Fruit fly (Drosophila melanogaster) whole organism, wandering third instar larva: ENCODE data around the gene CG2247.

Experiments used
- Abd-B ChIP-seq: fragments of >200 bp; optimal IDR thresholded peaks from 2 replicates; lab custom pipeline; 2017; ENCODE audit warnings: missing biosample characterization, missing genetic modification characterization
- CG9705 ChIP-seq: fragments of 200-800 bp; sonication (Bioruptor generic); optimal IDR thresholded peaks from 2 replicates; lab custom pipeline; 2018; ENCODE audit warnings: missing biosample characterization, mild to moderate bottlenecking, missing genetic modification characterization
- CrebA ChIP-seq: fragments of 200-800 bp; sonication (Bioruptor generic); optimal IDR thresholded peaks from 2 replicates; lab custom pipeline; 2016; ENCODE audit warnings: missing biosample characterization, mild to moderate bottlenecking, missing genetic modification characterization, borderline replicate concordance
- HLH106 ChIP-seq: fragments of 200-800 bp; optimal IDR thresholded peaks from 3 replicates; lab custom pipeline; 2019; ENCODE audit warnings: missing biosample characterization, mild to moderate bottlenecking, missing genetic modification characterization, moderate library complexity
- Hr78 ChIP-seq: fragments of >200 bp; optimal IDR thresholded peaks from 2 replicates; lab custom pipeline; 2017; ENCODE audit warnings: missing biosample characterization, missing genetic modification characterization
- Hr83 ChIP-seq: fragments of 200-300 bp; sonication (Bioruptor generic); optimal IDR thresholded peaks from 2 replicates; lab custom pipeline; 2016; ENCODE audit warnings: missing biosample characterization, mild to moderate bottlenecking, missing genetic modification characterization, moderate library complexity; ENCODE audit not compliant: poor library complexity, severe bottlenecking
- Mio ChIP-seq: sonication (Bioruptor generic); optimal IDR thresholded peaks from 2 replicates; lab custom pipeline; 2016; ENCODE audit warnings: missing biosample characterization, missing genetic modification characterization
- Myc ChIP-seq: fragments of >200 bp; optimal IDR thresholded peaks from 2 replicates; lab custom pipeline; 2017
- dsf ChIP-seq: sonication (Bioruptor generic); optimal IDR thresholded peaks from 2 replicates; lab custom pipeline; 2016; ENCODE audit warnings: missing biosample characterization, missing genetic modification characterization, borderline replicate concordance
- jim ChIP-seq: fragments of 175-275, 200-325 bp; sonication (Bioruptor generic); optimal IDR thresholded peaks from 2 replicates; lab custom pipeline; 2016; ENCODE audit warnings: missing biosample characterization, mild to moderate bottlenecking, missing genetic modification characterization
- pan ChIP-seq: fragments of >200 bp; optimal IDR thresholded peaks from 2 replicates; lab custom pipeline; 2017
- psq ChIP-seq: fragments of 200-800 bp; sonication (Bioruptor generic); optimal IDR thresholded peaks from 3 replicates; lab custom pipeline; 2017; ENCODE audit warnings: missing biosample characterization, mild to moderate bottlenecking, missing genetic modification characterization, moderate library complexity

DNA sequence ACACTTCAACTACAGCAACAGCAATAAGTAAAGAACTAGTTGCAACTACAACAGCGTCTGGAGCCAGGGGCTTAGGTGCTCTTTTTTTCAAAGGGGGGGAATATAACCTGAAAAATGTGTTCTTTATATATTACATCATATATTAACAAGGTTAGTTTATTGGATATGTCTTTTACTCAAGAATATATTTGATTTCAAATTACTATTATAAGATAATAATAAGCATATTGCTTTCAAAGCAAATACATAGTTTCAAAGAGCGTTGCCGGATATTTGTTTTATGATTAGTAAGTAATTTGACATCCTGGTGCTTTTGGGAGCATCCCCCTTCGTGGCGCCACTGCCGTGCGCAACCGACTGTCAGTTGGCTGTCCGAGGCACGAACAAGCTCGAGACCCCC lies 47.6 kb upstream of the CG2247 start:
- TF ChIP-seq dsf = no peak
- no peak for TF ChIP-seq pan (lab: Kevin White, UChicago)
- no peak for TF ChIP-seq CG9705
- TF ChIP-seq Myc (lab: Kevin White, UChicago) = no peak
- peak; percentile 37 for TF ChIP-seq HLH106 (tag; lab: Kevin White, UChicago)
- no peak for TF ChIP-seq jim (GFP tag; lab: Kevin White, UChicago)
- no peak for TF ChIP-seq Mio (GFP tag; lab: Kevin White, UChicago)
- TF ChIP-seq Hr83 (GFP tag; lab: Kevin White, UChicago) = no peak
- no peak for TF ChIP-seq psq (GFP tag; lab: Kevin White, UChicago)
- TF ChIP-seq Hr78 = no peak
- TF ChIP-seq CrebA (GFP tag; lab: Kevin White, UChicago) = no peak
- TF ChIP-seq Abd-B (GFP tag; lab: Kevin White, UChicago) = no peak
